Fruit fly (Drosophila melanogaster) whole organism: ENCODE data around the gene CG1979.

ENCODE experiments used
- CG8478 ChIP-seq: fragments of >200 bp; optimal IDR thresholded peaks from 2 replicates; lab custom pipeline; 2018; ENCODE audit warnings: inconsistent platforms
- Dll ChIP-seq: fragments of >200 bp; optimal IDR thresholded peaks from 2 replicates; lab custom pipeline; 2017
- EcR ChIP-seq, 2 experiments: fragments of >200 bp; optimal IDR thresholded peaks; 2 replicates each; lab custom pipeline; 2017; ENCODE audit warnings: missing biosample characterization in 2 of 2, missing genetic modification characterization in 2 of 2, missing genetic modification reagents in 2 of 2
- pan ChIP-seq: fragments of >200 bp; optimal IDR thresholded peaks from 2 replicates; lab custom pipeline; 2017
- psq ChIP-seq: fragments of >200 bp; optimal IDR thresholded peaks from 2 replicates; lab custom pipeline; 2017
- usp ChIP-seq: fragments of >200 bp; optimal IDR thresholded peaks from 2 replicates; lab custom pipeline; 2017; ENCODE audit warnings: missing biosample characterization, missing genetic modification characterization, mixed read lengths

- TF ChIP-seq usp (no peak), pan (lab: Kevin White, UChicago) (no peak), psq (lab: Kevin White, UChicago) (no peak), CG8478 (lab: Kevin White, UChicago) (no peak), Dll (lab: Kevin White, UChicago) (no peak), EcR (GFP tag; optimal IDR thresholded peaks at IDR 0.05; lab: Kevin White, UChicago) (no peak)
Measured at dm6 chr3R:7034440-7034839, 19.9 kb upstream of the CG1979 start.
